Worm (Caenorhabditis elegans): ENCODE measurements around the gene cua-1.

ce11 chrIII:13435570-13435969, 19.5 kb downstream of the cua-1 start, which contains the start of gene F45G2.8:
- no peak for TF ChIP-seq nhr-237 (tag; optimal IDR thresholded peaks at IDR 0.05)
- TF ChIP-seq F37D6.2 (tag; optimal IDR thresholded peaks at IDR 0.05), result no peak
- no peak for TF ChIP-seq pha-4 (GFP tag; IDR thresholded peaks at IDR 0.05)
- TF ChIP-seq pha-4 (tag; optimal IDR thresholded peaks at IDR 0.05), result no peak
- TF ChIP-seq unc-62 (GFP tag; optimal IDR thresholded peaks at IDR 0.05 in 1 of 2), result no peak
- no peak for TF ChIP-seq unc-62 (tag; optimal IDR thresholded peaks at IDR 0.05)

Measured in whole organism, L4 larva.